Worm (Caenorhabditis elegans) whole organism, young adult: ENCODE data around the gene srh-146.

ENCODE experiments used
- C17E4.6 ChIP-seq: fragments of 200-800 bp; sonication (Bioruptor generic); IDR thresholded peaks from 2 replicates; pipeline ENCODE4 v1.3.6; 2022; ENCODE audit warnings: missing genetic modification reagents, missing genetic modification characterization, missing compliant biosample characterization
- F33H1.4 ChIP-seq: fragments of 200-800 bp; sonication (Bioruptor generic); IDR thresholded peaks from 2 replicates; pipeline ENCODE4 v1.3.6; 2022; ENCODE audit warnings: missing genetic modification reagents, missing genetic modification characterization, missing compliant biosample characterization
- F49E8.2 ChIP-seq: sonication (generic microtip); optimal IDR thresholded peaks from 3 replicates; lab custom pipeline; 2017; ENCODE audit warnings: missing genetic modification characterization, mild to moderate bottlenecking, missing compliant biosample characterization, antibody characterized with exemption, moderate library complexity; ENCODE audit not compliant: insufficient read depth
- F52B5.7 ChIP-seq: sonication (generic microtip); optimal IDR thresholded peaks from 2 replicates; lab custom pipeline; 2016; ENCODE audit warnings: mild to moderate bottlenecking, missing genetic modification characterization, missing compliant biosample characterization
- Y67H2A.10 ChIP-seq: fragments of 200-800 bp; sonication (Bioruptor generic); conservative IDR thresholded peaks from 2 replicates; pipeline ENCODE4 v1.3.6; 2022; ENCODE audit warnings: missing genetic modification reagents, missing genetic modification characterization, missing compliant biosample characterization
- Y95B8A.8 ChIP-seq: fragments of 200-800 bp; sonication (Bioruptor generic); IDR thresholded peaks from 2 replicates; pipeline ENCODE4 v1.3.6; 2022; ENCODE audit warnings: missing genetic modification reagents, missing genetic modification characterization, missing compliant biosample characterization
- aptf-3 ChIP-seq: fragments of 200-800 bp; sonication (Bioruptor generic); IDR thresholded peaks from 2 replicates; pipeline ENCODE4 v1.3.6; 2022; ENCODE audit warnings: missing genetic modification characterization, missing compliant biosample characterization
- attf-3 ChIP-seq: fragments of 200-800 bp; sonication (Bioruptor generic); conservative IDR thresholded peaks from 2 replicates; pipeline ENCODE4 v1.3.6; 2022; ENCODE audit warnings: missing genetic modification reagents, missing genetic modification characterization, missing compliant biosample characterization
- attf-6 ChIP-seq: fragments of 200-800 bp; sonication (Bioruptor generic); IDR thresholded peaks from 2 replicates; pipeline ENCODE4 v1.3.6; 2022; ENCODE audit warnings: missing genetic modification reagents, missing genetic modification characterization, missing compliant biosample characterization
- bed-1 ChIP-seq: fragments of 200-800 bp; sonication (Bioruptor generic); IDR thresholded peaks from 2 replicates; pipeline ENCODE4 v1.3.6; 2022; ENCODE audit warnings: missing genetic modification reagents, missing genetic modification characterization, missing compliant biosample characterization
- bed-2 ChIP-seq: fragments of 200-800 bp; sonication (Bioruptor generic); IDR thresholded peaks from 2 replicates; pipeline ENCODE4 v1.3.6; 2022; ENCODE audit warnings: missing genetic modification reagents, missing genetic modification characterization, missing compliant biosample characterization
- ccch-3 ChIP-seq: fragments of 200-800 bp; sonication (Bioruptor generic); optimal IDR thresholded peaks from 2 replicates; lab custom pipeline; 2018; ENCODE audit warnings: mild to moderate bottlenecking, missing genetic modification characterization, missing compliant biosample characterization
- dpff-1 ChIP-seq: sonication (generic microtip); optimal IDR thresholded peaks from 2 replicates; lab custom pipeline; 2017; ENCODE audit warnings: mild to moderate bottlenecking, missing genetic modification characterization, missing compliant biosample characterization
- fkh-3 ChIP-seq: sonication (generic microtip); optimal IDR thresholded peaks from 2 replicates; lab custom pipeline; 2016; ENCODE audit warnings: mild to moderate bottlenecking, missing genetic modification characterization, missing compliant biosample characterization
- hmg-1.2 ChIP-seq: fragments of 200-800 bp; sonication (Bioruptor generic); IDR thresholded peaks from 2 replicates; pipeline ENCODE4 v1.3.6; 2022; ENCODE audit warnings: missing genetic modification reagents, missing genetic modification characterization, missing compliant biosample characterization
- hmg-20 ChIP-seq: fragments of 200-800 bp; sonication (Bioruptor generic); IDR thresholded peaks from 2 replicates; pipeline ENCODE4 v1.3.6; 2022; ENCODE audit warnings: missing genetic modification reagents, missing genetic modification characterization, missing compliant biosample characterization
- lin-26 ChIP-seq: fragments of 200-800 bp; sonication (Bioruptor generic); IDR thresholded peaks from 2 replicates; pipeline ENCODE4 v1.3.6; 2022; ENCODE audit warnings: missing genetic modification reagents, missing genetic modification characterization, missing compliant biosample characterization
- madf-10 ChIP-seq: sonication (generic microtip); optimal IDR thresholded peaks from 2 replicates; lab custom pipeline; 2016; ENCODE audit warnings: mild to moderate bottlenecking, missing genetic modification characterization, missing compliant biosample characterization
- madf-3 ChIP-seq: fragments of 200-800 bp; sonication (Bioruptor generic); IDR thresholded peaks from 2 replicates; pipeline ENCODE4 v1.3.6; 2022; ENCODE audit warnings: missing genetic modification reagents, missing genetic modification characterization, missing compliant biosample characterization
- nfya-1 ChIP-seq: sonication (generic microtip); optimal IDR thresholded peaks from 2 replicates; lab custom pipeline; 2017; ENCODE audit warnings: antibody characterized with exemption, missing compliant biosample characterization, missing genetic modification characterization, borderline replicate concordance; ENCODE audit not compliant: insufficient read depth
- nhr-80 ChIP-seq: sonication (generic microtip); optimal IDR thresholded peaks from 2 replicates; lab custom pipeline; 2016; ENCODE audit warnings: missing genetic modification characterization, missing compliant biosample characterization
- nhr-90 ChIP-seq: sonication (generic microtip); optimal IDR thresholded peaks from 2 replicates; lab custom pipeline; 2016; ENCODE audit warnings: missing genotype, mild to moderate bottlenecking, missing genetic modification characterization, missing compliant biosample characterization
- repo-1 ChIP-seq: sonication (generic microtip); optimal IDR thresholded peaks from 2 replicates; lab custom pipeline; 2017; ENCODE audit warnings: mild to moderate bottlenecking, missing genetic modification characterization, missing compliant biosample characterization
- snpc-1.1 ChIP-seq: sonication (generic microtip); optimal IDR thresholded peaks from 2 replicates; lab custom pipeline; 2017; ENCODE audit warnings: missing genetic modification characterization, mild to moderate bottlenecking, missing compliant biosample characterization, antibody characterized with exemption, moderate library complexity, missing genotype, missing genetic modification reagents; ENCODE audit not compliant: insufficient read depth
- snpc-4 ChIP-seq, 5 experiments: fragments of 150-350 bp in 1 of 5; sonication (generic microtip) in 4 of 5; optimal IDR thresholded peaks; 2 replicates each; lab custom pipeline; 2014 to 2018; ENCODE audit warnings: missing genetic modification characterization in 5 of 5, missing biosample characterization in 3 of 5, antibody characterized with exemption in 2 of 5, mild to moderate bottlenecking in 2 of 5, missing compliant biosample characterization in 2 of 5, missing genotype in 2 of 5, moderate library complexity in 2 of 5, missing genetic modification reagents in 1 of 5
- somi-1 ChIP-seq: fragments of 200-800 bp; sonication (Bioruptor generic); optimal IDR thresholded peaks from 2 replicates; lab custom pipeline; 2018; ENCODE audit warnings: mild to moderate bottlenecking, missing genetic modification characterization, missing compliant biosample characterization
- sptf-2 ChIP-seq: fragments of 200-800 bp; sonication (Bioruptor generic); optimal IDR thresholded peaks from 2 replicates; lab custom pipeline; 2018; ENCODE audit warnings: mild to moderate bottlenecking, missing genetic modification characterization, missing compliant biosample characterization
- unc-130 ChIP-seq: sonication (generic microtip); optimal IDR thresholded peaks from 2 replicates; lab custom pipeline; 2016; ENCODE audit warnings: missing genetic modification reagents, missing genetic modification characterization, missing compliant biosample characterization
- ztf-18 ChIP-seq: sonication (generic microtip); optimal IDR thresholded peaks from 2 replicates; lab custom pipeline; 2016; ENCODE audit warnings: missing genotype, mild to moderate bottlenecking, missing genetic modification characterization, missing compliant biosample characterization

The srh-146 gene

DNA sequence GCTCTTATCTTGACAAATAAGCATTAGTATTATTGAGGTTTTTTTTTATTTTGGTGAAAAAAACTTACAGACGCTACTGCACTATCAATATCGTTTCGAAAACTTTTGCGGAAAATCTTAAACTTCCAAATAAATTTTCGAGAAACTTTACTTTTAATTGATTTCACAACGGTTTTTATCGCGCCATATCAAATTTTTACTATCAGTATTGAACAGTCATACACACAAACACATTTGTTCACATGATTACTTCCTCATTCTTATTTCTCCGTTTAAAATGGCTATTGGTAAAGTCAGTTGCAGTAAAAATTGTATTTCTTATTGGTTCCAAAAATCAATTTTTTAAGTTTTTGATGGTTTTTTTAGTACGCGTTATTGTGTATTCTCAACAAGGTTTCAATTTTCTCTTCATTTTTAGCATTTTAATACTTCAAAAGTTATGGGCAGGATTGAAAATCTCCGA lies 17.8 kb upstream of the srh-146 start, which contains the start of gene pals-32:
Gene pals-32 (plus strand): TSS at position 413 of the 463 bp plus-strand sequence.
- no peak for TF ChIP-seq sptf-2
- TF ChIP-seq Y67H2A.10 (GFP tag; lab: Robert Waterston, UW), result no peak

DNA sequence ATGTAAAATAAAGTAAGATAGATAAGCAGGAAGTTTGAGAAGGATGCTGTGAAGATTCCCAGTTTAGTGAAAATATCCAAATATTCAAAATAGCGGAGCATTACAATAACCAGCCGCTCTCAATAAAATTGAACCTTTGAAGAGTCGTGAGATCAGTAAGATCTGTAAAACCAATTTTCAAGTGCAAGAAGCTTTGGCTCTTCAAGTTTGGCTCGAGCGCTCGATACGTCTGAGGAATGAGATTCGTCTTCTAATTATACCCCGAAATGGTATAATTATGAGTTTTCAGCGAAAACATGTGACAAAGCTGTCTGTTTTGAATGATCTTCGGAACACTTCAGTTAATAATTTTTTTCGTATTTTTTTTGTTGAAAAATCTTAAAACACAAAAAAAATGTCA lies 14.2 kb upstream of the srh-146 start, which contains the start of gene str-46:
Gene str-46 (minus strand): TSS at position 101 of the 400 bp plus-strand sequence.
- TF ChIP-seq F52B5.7 (tag; lab: Kevin White, UChicago), result no peak
- no peak for TF ChIP-seq bed-1 (GFP tag; lab: Robert Waterston, UW)
- TF ChIP-seq, all 124 proteins: peak for 0

DNA sequence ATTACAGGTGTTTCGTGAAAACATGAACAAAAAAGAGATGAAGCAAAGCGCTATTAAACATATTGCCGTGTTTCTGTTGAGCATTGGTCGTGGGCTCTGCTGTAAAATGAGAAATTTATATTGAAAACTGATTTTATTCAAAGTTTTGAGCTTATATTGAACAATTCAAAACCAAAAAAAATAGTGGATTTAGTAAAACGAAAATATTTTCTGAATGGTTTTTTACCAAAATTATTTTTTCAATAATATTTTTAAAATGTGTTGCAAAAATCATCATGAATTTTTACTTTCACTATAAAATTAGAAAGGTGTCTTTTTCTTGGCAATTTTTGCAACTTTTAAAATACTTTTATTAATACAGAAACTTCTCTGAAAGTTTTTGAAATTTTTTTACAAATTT lies 10.8 kb upstream of the srh-146 start, which contains the start of gene C31B8.7:
Gene C31B8.7 (minus strand): TSS at position 101 of the 400 bp plus-strand sequence.
- TF ChIP-seq F49E8.2 (tag; lab: Kevin White, UChicago), result no peak
- no peak for TF ChIP-seq madf-3
- TF ChIP-seq madf-10 (tag; lab: Kevin White, UChicago), result no peak
- TF ChIP-seq F33H1.4 (GFP tag; lab: Robert Waterston, UW), result no peak
- TF ChIP-seq dpff-1 (tag; lab: Kevin White, UChicago), result no peak
- no peak for TF ChIP-seq C17E4.6
- TF ChIP-seq repo-1 (tag; lab: Kevin White, UChicago), result no peak
- TF ChIP-seq nfya-1 (tag; lab: Kevin White, UChicago), result no peak
- no peak for TF ChIP-seq unc-130 (GFP tag; lab: Kevin White, UChicago)
- no peak for TF ChIP-seq aptf-3 (GFP tag; lab: Robert Waterston, UW)
- no peak for TF ChIP-seq lin-26
- TF ChIP-seq ztf-18, result no peak
- TF ChIP-seq attf-3, result no peak
- TF ChIP-seq, all 124 proteins: peak for 0

DNA sequence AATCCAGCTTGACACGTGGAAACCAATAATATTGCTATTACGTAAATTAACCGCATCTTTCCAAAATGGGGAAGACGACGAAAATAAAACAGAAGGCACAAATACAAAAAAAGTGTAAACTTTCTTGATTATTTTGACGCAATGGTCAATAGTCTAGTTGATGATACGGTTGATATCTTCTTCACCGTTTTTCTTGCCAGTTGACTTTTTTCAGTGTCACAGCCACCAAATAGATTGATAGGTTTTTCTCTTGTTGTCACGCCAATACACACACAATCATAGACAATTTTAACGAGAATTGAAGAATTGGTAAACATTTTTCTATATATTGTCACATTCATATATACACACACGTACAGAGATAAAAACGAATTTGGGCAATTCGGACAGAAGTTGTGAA lies 4.5 kb upstream of the srh-146 start, which contains the start of gene zmp-3:
Gene zmp-3 (minus strand): TSS at position 101 of the 400 bp plus-strand sequence.
- no peak for TF ChIP-seq nhr-80 (tag; lab: Kevin White, UChicago)

DNA sequence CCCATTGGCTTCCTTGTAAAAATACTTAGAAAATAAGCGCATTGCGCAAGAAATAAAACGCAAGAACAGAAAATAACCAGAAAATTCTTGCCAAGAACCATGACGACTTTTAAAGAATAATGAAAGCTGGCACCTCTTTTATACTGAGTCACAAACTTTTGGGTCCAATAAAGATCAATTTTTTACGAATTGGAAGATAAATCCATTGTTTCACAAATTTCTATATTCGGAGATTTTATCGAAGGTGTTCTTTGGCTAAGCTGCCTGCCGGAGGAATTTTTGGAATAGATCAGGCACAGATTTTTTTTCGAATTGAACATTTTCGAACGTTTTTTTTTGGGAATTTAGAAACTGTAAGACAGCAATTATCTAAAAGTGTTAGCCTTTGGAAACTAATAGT lies 1.1 kb upstream of the srh-146 start, which contains the start of gene C31B8.9:
Gene C31B8.9 (minus strand): TSS at position 101 of the 400 bp plus-strand sequence.
- TF ChIP-seq fkh-3 (no peak), hmg-20 (GFP tag; lab: Robert Waterston, UW) (no peak), attf-3 (no peak), madf-3 (no peak), Y95B8A.8 (no peak), attf-6 (no peak), nhr-90 (no peak), ccch-3 (GFP tag; lab: Kevin White, UChicago) (no peak)

DNA sequence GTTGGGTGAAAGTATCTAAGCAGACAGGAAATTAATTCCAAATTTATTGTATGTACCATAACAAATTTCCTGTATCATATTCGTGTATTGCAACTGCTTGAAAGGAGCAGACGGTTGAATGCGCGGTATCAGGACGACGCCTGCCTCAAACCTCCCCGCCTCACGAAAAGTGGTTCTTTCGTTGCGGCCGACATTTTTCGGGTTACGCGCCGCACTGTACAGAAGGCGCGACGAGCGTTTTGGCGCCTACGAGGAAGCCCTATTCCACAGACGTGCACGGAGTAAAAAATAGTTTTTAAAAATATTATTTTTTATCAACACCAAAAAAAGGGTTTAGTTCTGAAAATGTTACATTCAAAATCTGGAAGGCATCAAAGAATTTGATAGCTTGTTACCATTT lies 6.1 kb downstream of the srh-146 start:
- TF ChIP-seq bed-2 (GFP tag; lab: Robert Waterston, UW) (no peak), snpc-1.1 (tag; lab: Kevin White, UChicago) (peak; percentile 86), snpc-4 (GFP tag; optimal IDR thresholded peaks at IDR 0.05; lab: Kevin White, UChicago) (peak; percentile 87), snpc-4 (tag; optimal IDR thresholded peaks at IDR 0.05; lab: Kevin White, UChicago) (peak; percentile 64 to 95 (median 82)), hmg-1.2 (GFP tag; lab: Robert Waterston, UW) (peak; percentile 60; the same call in 1 of the 2 replicates), somi-1 (GFP tag; lab: Kevin White, UChicago) (no peak)
